Fruit fly (Drosophila melanogaster): Measurements from ENCODE around the gene Reepl1.

- TF ChIP-seq psq (GFP tag; optimal IDR thresholded peaks at IDR 0.05) (peak; percentile 68), woc (GFP tag; optimal IDR thresholded peaks at IDR 0.05) (no peak), Dfd (GFP tag; optimal IDR thresholded peaks at IDR 0.05) (no peak), Hr83 (GFP tag; optimal IDR thresholded peaks at IDR 0.05; ENCODE audit: poor library complexity, severe bottlenecking) (no peak), usp (GFP tag; optimal IDR thresholded peaks at IDR 0.05) (no peak), sv (GFP tag; optimal IDR thresholded peaks at IDR 0.05) (no peak), ey (GFP tag; optimal IDR thresholded peaks at IDR 0.05) (no peak), tai (GFP tag; optimal IDR thresholded peaks at IDR 0.05) (no peak), fru (GFP tag; optimal IDR thresholded peaks at IDR 0.05) (no peak), Hr78 (GFP tag; optimal IDR thresholded peaks at IDR 0.05) (no peak), pan (optimal IDR thresholded peaks at IDR 0.05) (no peak), Dif (GFP tag; optimal IDR thresholded peaks at IDR 0.05; ENCODE audit: partially characterized antibody) (no peak), foxo (GFP tag; optimal IDR thresholded peaks at IDR 0.05) (no peak), CrebA (GFP tag; optimal IDR thresholded peaks at IDR 0.05; ENCODE audit: borderline replicate concordance) (no peak)
Observed at dm6 chrX:11523921-11524320, 48.6 kb upstream of the Reepl1 start.

All from whole organism, wandering third instar larva.